Worm (Caenorhabditis elegans) whole organism, L3 larva: ENCODE data around the gene asp-2.

Source experiments
- ZK546.5 ChIP-seq: sonication (generic microtip); optimal IDR thresholded peaks from 2 replicates; lab custom pipeline; 2017; ENCODE audit warnings: missing biosample characterization, missing genetic modification characterization
- ceh-16 ChIP-seq: sonication (generic microtip); optimal IDR thresholded peaks from 2 replicates; lab custom pipeline; 2017; ENCODE audit warnings: missing biosample characterization, missing genetic modification characterization
- ceh-28 ChIP-seq: fragments of 150-350 bp; optimal IDR thresholded peaks from 2 replicates; lab custom pipeline; 2014; ENCODE audit warnings: missing biosample characterization, missing genetic modification reagents, missing genetic modification characterization
- ceh-82 ChIP-seq: fragments of 150-350 bp; optimal IDR thresholded peaks from 2 replicates; lab custom pipeline; 2014; ENCODE audit warnings: missing biosample characterization, missing genetic modification characterization
- ceh-9 ChIP-seq: sonication (generic microtip); optimal IDR thresholded peaks from 2 replicates; lab custom pipeline; 2018; ENCODE audit warnings: missing biosample characterization, missing genetic modification characterization
- daf-12 ChIP-seq: fragments of 150-350 bp; optimal IDR thresholded peaks from 2 replicates; lab custom pipeline; 2014; ENCODE audit warnings: missing biosample characterization, missing genetic modification reagents, missing genetic modification characterization
- egl-27 ChIP-seq: sonication (generic microtip); optimal IDR thresholded peaks from 4 replicates; lab custom pipeline; 2017; ENCODE audit warnings: missing biosample characterization, missing genetic modification reagents, missing genetic modification characterization
- egl-5 ChIP-seq: fragments of 150-350 bp; optimal IDR thresholded peaks from 2 replicates; lab custom pipeline; 2017; ENCODE audit warnings: missing biosample characterization, missing genetic modification reagents, missing genetic modification characterization, inconsistent platforms
- elt-1 ChIP-seq: fragments of 150-350 bp; optimal IDR thresholded peaks from 2 replicates; lab custom pipeline; 2014; ENCODE audit warnings: missing biosample characterization, missing genetic modification characterization
- elt-2 ChIP-seq: sonication (generic microtip); optimal IDR thresholded peaks from 2 replicates; lab custom pipeline; 2016; ENCODE audit warnings: missing genetic modification reagents, mild to moderate bottlenecking, missing genetic modification characterization, missing compliant biosample characterization
- elt-3 ChIP-seq, 3 experiments: fragments of 150-350 bp in 1 of 3; sonication (generic microtip) in 2 of 3; optimal IDR thresholded peaks; 2 replicates in 2 of 3; 4 replicates in 1 of 3; lab custom pipeline; 2014 to 2017; ENCODE audit warnings: missing biosample characterization in 3 of 3, missing genetic modification characterization in 3 of 3
- fkh-10 ChIP-seq: sonication (generic microtip); optimal IDR thresholded peaks from 2 replicates; lab custom pipeline; 2017; ENCODE audit warnings: missing biosample characterization, missing genetic modification reagents, missing genetic modification characterization
- fkh-2 ChIP-seq: fragments of 150-350 bp; optimal IDR thresholded peaks from 2 replicates; lab custom pipeline; 2014; ENCODE audit warnings: missing biosample characterization, missing genetic modification reagents, missing genetic modification characterization
- hmg-11 ChIP-seq: sonication (generic microtip); optimal IDR thresholded peaks from 2 replicates; lab custom pipeline; 2016; ENCODE audit warnings: missing genetic modification characterization, missing compliant biosample characterization
- jun-1 ChIP-seq: fragments of 150-350 bp; optimal IDR thresholded peaks from 2 replicates; lab custom pipeline; 2014; ENCODE audit warnings: missing biosample characterization, missing genetic modification reagents, missing genetic modification characterization
- mml-1 ChIP-seq: fragments of 150-350 bp; sonication (generic microtip); optimal IDR thresholded peaks from 3 replicates; lab custom pipeline; 2014; ENCODE audit warnings: missing biosample characterization, missing genetic modification characterization
- nfya-1 ChIP-seq: sonication (generic microtip); optimal IDR thresholded peaks from 2 replicates; lab custom pipeline; 2017; ENCODE audit warnings: missing genetic modification characterization, mild to moderate bottlenecking, missing compliant biosample characterization, antibody characterized with exemption, moderate library complexity; ENCODE audit not compliant: insufficient read depth
- nhr-23 ChIP-seq: fragments of 150-350 bp; optimal IDR thresholded peaks from 2 replicates; lab custom pipeline; 2014; ENCODE audit warnings: missing biosample characterization, missing genetic modification reagents, missing genetic modification characterization
- nhr-237 ChIP-seq: fragments of 150-350 bp; optimal IDR thresholded peaks from 2 replicates; lab custom pipeline; 2014; ENCODE audit warnings: missing biosample characterization, missing genetic modification characterization
- nhr-28 ChIP-seq: fragments of 150-350 bp; optimal IDR thresholded peaks from 2 replicates; lab custom pipeline; 2014; ENCODE audit warnings: missing biosample characterization, missing genetic modification characterization
- nhr-43 ChIP-seq: sonication (generic microtip); optimal IDR thresholded peaks from 2 replicates; lab custom pipeline; 2016; ENCODE audit warnings: mild to moderate bottlenecking, missing genetic modification characterization, missing compliant biosample characterization; ENCODE audit not compliant: poor library complexity, severe bottlenecking
- nhr-67 ChIP-seq: fragments of 150-350 bp; optimal IDR thresholded peaks from 2 replicates; lab custom pipeline; 2014; ENCODE audit warnings: missing biosample characterization, missing genetic modification characterization
- nhr-77 ChIP-seq: fragments of 150-350 bp; optimal IDR thresholded peaks from 2 replicates; lab custom pipeline; 2014; ENCODE audit warnings: missing biosample characterization, missing genetic modification characterization
- pha-4 ChIP-seq: fragments of 150-350 bp; optimal IDR thresholded peaks from 2 replicates; lab custom pipeline; 2014; ENCODE audit warnings: missing biosample characterization, missing genetic modification reagents, missing genetic modification characterization
- pqm-1 ChIP-seq: fragments of 150-350 bp; optimal IDR thresholded peaks from 2 replicates; lab custom pipeline; 2017; ENCODE audit warnings: missing biosample characterization, missing genetic modification characterization, inconsistent platforms
- skn-1 ChIP-seq: fragments of 150-350 bp; optimal IDR thresholded peaks from 2 replicates; lab custom pipeline; 2014; ENCODE audit warnings: missing biosample characterization, missing genetic modification characterization
- snpc-4 ChIP-seq: fragments of 150-350 bp; optimal IDR thresholded peaks from 2 replicates; lab custom pipeline; 2014; ENCODE audit warnings: missing biosample characterization, missing genetic modification characterization
- tbx-2 ChIP-seq: sonication (generic microtip); optimal IDR thresholded peaks from 2 replicates; lab custom pipeline; 2016; ENCODE audit warnings: mild to moderate bottlenecking, missing genetic modification characterization, missing compliant biosample characterization
- zag-1 ChIP-seq: fragments of 150-350 bp; optimal IDR thresholded peaks from 2 replicates; lab custom pipeline; 2014; ENCODE audit warnings: missing biosample characterization, missing genetic modification characterization
- ztf-11 ChIP-seq: fragments of 150-350 bp; optimal IDR thresholded peaks from 2 replicates; lab custom pipeline; 2014; ENCODE audit warnings: missing biosample characterization, missing genetic modification characterization

asp-2 gene

DNA sequence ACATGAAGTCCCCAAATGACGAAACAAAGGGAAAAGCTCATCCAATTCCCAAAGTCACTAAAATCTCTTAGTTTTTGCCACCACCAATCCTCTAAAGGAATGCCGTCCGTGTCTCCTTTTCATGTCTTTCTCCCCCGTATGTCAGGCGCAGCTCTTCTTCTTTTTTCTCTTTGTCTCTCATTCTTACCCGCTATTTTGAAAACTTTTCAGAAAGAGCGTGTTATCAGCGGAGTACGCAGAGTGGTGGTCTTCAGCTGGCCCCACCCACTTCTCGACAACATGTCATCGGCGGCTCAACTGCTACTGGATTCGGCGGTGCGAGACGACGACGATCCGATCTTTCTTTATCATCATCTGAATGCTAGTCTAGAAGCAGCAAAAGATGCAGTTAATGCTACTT, 11.5 kb upstream of the asp-2 start, which contains the start of gene sphr-1:
sphr-1 (plus strand) TSS at position 205 of the 400 bp plus-strand sequence.
- peak; percentile 43 for TF ChIP-seq hmg-11
- TF ChIP-seq skn-1 (tag; lab: Kevin White, UChicago) = no peak
- no peak for TF ChIP-seq nhr-43 (tag; lab: Kevin White, UChicago)
- TF ChIP-seq nfya-1 (tag; lab: Kevin White, UChicago) = peak; percentile 32

- TF ChIP-seq ceh-16 (tag; lab: Kevin White, UChicago) (no peak), fkh-10 (peak; percentile 17), jun-1 (tag; lab: Kevin White, UChicago) (no peak)
Observed at ce11 chrV:9194055-9194454, 8.8 kb upstream of the asp-2 start.

DNA sequence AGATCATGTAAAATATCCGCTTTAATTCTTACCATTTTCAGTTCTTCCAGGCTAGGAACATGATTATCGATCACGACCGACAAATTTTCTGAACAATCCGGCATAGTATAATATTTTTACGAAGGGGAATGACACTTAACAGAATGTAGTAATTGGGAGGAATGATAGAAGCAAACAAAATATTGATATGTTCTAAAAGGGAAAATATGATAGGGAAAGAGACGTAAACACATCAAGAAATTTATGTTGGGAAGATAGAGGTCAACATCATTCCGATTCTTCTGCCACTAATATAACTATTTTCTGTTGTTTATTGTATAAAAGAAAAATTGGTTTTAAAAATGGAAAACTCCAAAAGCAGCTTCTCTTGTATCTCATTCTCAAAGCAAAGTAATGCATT, 5.8 kb upstream of the asp-2 start, which contains the start of gene C24B5.4:
C24B5.4 (minus strand) TSS at position 206 of the 400 bp plus-strand sequence.
- peak; percentile 6 for TF ChIP-seq elt-2 (tag; lab: Kevin White, UChicago)
- no peak for TF ChIP-seq nhr-23 (tag; lab: Kevin White, UChicago)
- no peak for TF ChIP-seq nhr-28 (tag; lab: Kevin White, UChicago)
- TF ChIP-seq, all 47 proteins: peak for 1

- no peak for TF ChIP-seq ztf-11 (tag; lab: Kevin White, UChicago)
- TF ChIP-seq mml-1 (tag; lab: Kevin White, UChicago) = no peak
- no peak for TF ChIP-seq egl-27 (tag; lab: Kevin White, UChicago)
- no peak for TF ChIP-seq hmg-11
- TF ChIP-seq tbx-2 (tag; lab: Kevin White, UChicago) = no peak
- no peak for TF ChIP-seq egl-5 (tag; lab: Kevin White, UChicago)
- no peak for TF ChIP-seq elt-3 (tag; optimal IDR thresholded peaks at IDR 0.05; lab: Kevin White, UChicago)
- no peak for TF ChIP-seq ceh-9 (tag; lab: Kevin White, UChicago)
- TF ChIP-seq pqm-1 (tag; lab: Kevin White, UChicago) = no peak
- TF ChIP-seq ZK546.5 (tag; lab: Kevin White, UChicago) = no peak
- no peak for TF ChIP-seq ceh-28 (tag; lab: Kevin White, UChicago)
- no peak for TF ChIP-seq fkh-2 (tag; lab: Kevin White, UChicago)
- no peak for TF ChIP-seq nhr-77 (tag; lab: Kevin White, UChicago)
- TF ChIP-seq zag-1 (tag; lab: Kevin White, UChicago) = no peak
- no peak for TF ChIP-seq nhr-43 (tag; lab: Kevin White, UChicago)
- TF ChIP-seq daf-12 (tag; lab: Kevin White, UChicago) = no peak
Observed at ce11 chrV:9198887-9199286, 4.0 kb upstream of the asp-2 start, which contains the start of gene str-177. Gene str-177, minus strand, starts transcription at chrV:9198987.

DNA sequence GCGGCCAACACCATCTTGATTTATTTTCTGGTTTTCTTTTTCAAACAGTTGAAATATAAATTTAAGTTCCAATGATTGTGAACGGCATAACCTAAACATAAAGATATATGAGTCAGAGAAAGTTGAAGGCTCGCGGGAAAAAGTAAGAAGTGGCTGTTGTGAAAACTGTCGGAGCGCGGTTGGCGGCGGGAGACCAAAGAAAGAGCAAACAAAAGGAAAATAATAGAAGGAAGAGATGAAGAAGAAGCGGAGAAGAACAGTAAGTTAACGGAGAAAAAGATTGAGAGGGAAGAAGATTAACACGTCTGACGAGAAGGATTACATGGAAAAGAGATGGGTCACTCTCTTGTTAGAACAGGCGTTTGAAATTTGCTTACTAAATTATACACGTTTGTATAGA, 4.5 kb downstream of the asp-2 start, which contains the start of gene inx-10:
inx-10 (minus strand) TSS at position 101 of the 400 bp plus-strand sequence.
- peak; percentile 59 for TF ChIP-seq pha-4
- no peak for TF ChIP-seq ceh-16 (tag; lab: Kevin White, UChicago)

DNA sequence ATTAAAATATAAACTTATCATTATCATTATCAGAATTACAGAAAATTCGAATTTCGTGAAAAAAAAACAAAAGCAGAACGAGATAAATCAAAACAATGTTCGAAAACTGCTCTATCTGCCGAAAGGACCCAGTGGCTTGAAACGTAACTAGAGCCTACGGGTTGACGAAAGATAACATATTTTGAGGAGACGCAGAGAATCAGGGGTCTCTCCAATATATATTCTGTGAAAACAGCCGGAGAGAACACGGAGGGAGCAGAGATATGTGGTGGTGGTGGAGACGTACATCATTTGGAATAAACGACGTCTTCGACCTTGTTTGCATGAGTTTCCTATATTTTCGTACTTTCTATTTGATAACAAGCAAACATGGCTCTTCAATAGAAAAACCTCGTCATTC, 6.0 kb downstream of the asp-2 start:
- no peak for TF ChIP-seq snpc-4 (tag; lab: Kevin White, UChicago)
- no peak for TF ChIP-seq nhr-67 (tag; lab: Kevin White, UChicago)
- TF ChIP-seq elt-1 (tag; lab: Kevin White, UChicago) = no peak
- peak; percentile 47 for TF ChIP-seq hmg-11
- TF ChIP-seq ceh-28 (tag; lab: Kevin White, UChicago) = no peak
- TF ChIP-seq ceh-9 (tag; lab: Kevin White, UChicago) = no peak
- no peak for TF ChIP-seq ceh-82
- no peak for TF ChIP-seq fkh-10
- TF ChIP-seq nfya-1 (tag; lab: Kevin White, UChicago) = peak; percentile 27
- no peak for TF ChIP-seq mml-1 (tag; lab: Kevin White, UChicago)
- TF ChIP-seq nhr-237 = no peak
- TF ChIP-seq, all 47 proteins: peak for 2
